Worm (Caenorhabditis elegans) whole organism, young adult: ENCODE data around the gene txt-17.
"Not testable (repeated sequence)": the region's sequence is repeated elsewhere in the genome, so short reads cannot be mapped to it uniquely, and the experiment has no call there.

Source experiments
- B0261.1 ChIP-seq: sonication (generic microtip); optimal IDR thresholded peaks from 2 replicates; lab custom pipeline; 2016; ENCODE audit warnings: mild to moderate bottlenecking, missing genetic modification characterization, moderate library complexity, missing compliant biosample characterization
- F23B12.7 ChIP-seq: sonication (generic microtip); optimal IDR thresholded peaks from 2 replicates; lab custom pipeline; 2017; ENCODE audit warnings: missing genetic modification characterization, mild to moderate bottlenecking, missing compliant biosample characterization, antibody characterized with exemption, moderate library complexity; ENCODE audit not compliant: insufficient read depth
- F37B4.10 ChIP-seq: fragments of 200-800 bp; sonication (Bioruptor generic); IDR thresholded peaks from 2 replicates; pipeline ENCODE4 v1.3.6; 2022; ENCODE audit warnings: missing genetic modification characterization, missing compliant biosample characterization
- F39B2.1 ChIP-seq: fragments of 200-800 bp; sonication (Bioruptor generic); IDR thresholded peaks from 2 replicates; pipeline ENCODE4 v1.3.6; 2022; ENCODE audit warnings: missing genetic modification reagents, missing genetic modification characterization, missing compliant biosample characterization
- F52B5.7 ChIP-seq: sonication (generic microtip); optimal IDR thresholded peaks from 2 replicates; lab custom pipeline; 2016; ENCODE audit warnings: mild to moderate bottlenecking, missing genetic modification characterization, missing compliant biosample characterization
- F55B11.4 ChIP-seq: sonication (generic microtip); optimal IDR thresholded peaks from 2 replicates; lab custom pipeline; 2016; ENCODE audit warnings: missing compliant biosample characterization, missing genetic modification characterization, borderline replicate concordance; ENCODE audit not compliant: insufficient read depth
- F57A8.1 ChIP-seq: fragments of 200-800 bp; sonication (Bioruptor generic); optimal IDR thresholded peaks from 2 replicates; lab custom pipeline; 2018; ENCODE audit warnings: mild to moderate bottlenecking, missing genetic modification characterization, moderate library complexity, missing compliant biosample characterization
- K11D2.4 ChIP-seq: fragments of 200-800 bp; sonication (Bioruptor generic); IDR thresholded peaks from 2 replicates; pipeline ENCODE4 v1.3.6; 2022; ENCODE audit warnings: missing genetic modification reagents, missing genetic modification characterization, missing compliant biosample characterization
- T26A5.8 ChIP-seq: sonication (generic microtip); optimal IDR thresholded peaks from 2 replicates; lab custom pipeline; 2016; ENCODE audit warnings: missing genetic modification characterization, missing compliant biosample characterization
- Y53F4B.3 ChIP-seq: fragments of 200-800 bp; sonication (Bioruptor generic); IDR thresholded peaks from 2 replicates; pipeline ENCODE4 v1.3.6; 2022; ENCODE audit warnings: missing genetic modification reagents, missing genetic modification characterization, missing compliant biosample characterization
- akir-1 ChIP-seq: fragments of 200-800 bp; sonication (Bioruptor generic); optimal IDR thresholded peaks from 2 replicates; lab custom pipeline; 2018; ENCODE audit warnings: mild to moderate bottlenecking, missing genetic modification characterization, moderate library complexity, missing compliant biosample characterization
- atf-7 ChIP-seq: sonication (generic microtip); optimal IDR thresholded peaks from 2 replicates; lab custom pipeline; 2017; ENCODE audit warnings: mild to moderate bottlenecking, missing genetic modification characterization, missing compliant biosample characterization
- athp-1 ChIP-seq: sonication (generic microtip); optimal IDR thresholded peaks from 2 replicates; lab custom pipeline; 2017; ENCODE audit warnings: mild to moderate bottlenecking, missing genetic modification characterization, missing compliant biosample characterization
- attf-3 ChIP-seq: fragments of 200-800 bp; sonication (Bioruptor generic); conservative IDR thresholded peaks from 2 replicates; pipeline ENCODE4 v1.3.6; 2022; ENCODE audit warnings: missing genetic modification reagents, missing genetic modification characterization, missing compliant biosample characterization
- attf-5 ChIP-seq: fragments of 200-800 bp; sonication (Bioruptor generic); optimal IDR thresholded peaks from 2 replicates; lab custom pipeline; 2018; ENCODE audit warnings: mild to moderate bottlenecking, missing genetic modification characterization, missing compliant biosample characterization
- bed-2 ChIP-seq: fragments of 200-800 bp; sonication (Bioruptor generic); IDR thresholded peaks from 2 replicates; pipeline ENCODE4 v1.3.6; 2022; ENCODE audit warnings: missing genetic modification reagents, missing genetic modification characterization, missing compliant biosample characterization
- ccch-3 ChIP-seq: fragments of 200-800 bp; sonication (Bioruptor generic); optimal IDR thresholded peaks from 2 replicates; lab custom pipeline; 2018; ENCODE audit warnings: mild to moderate bottlenecking, missing genetic modification characterization, missing compliant biosample characterization
- cebp-2 ChIP-seq: fragments of 200-800 bp; sonication (Bioruptor generic); IDR thresholded peaks from 2 replicates; pipeline ENCODE4 v1.3.6; 2022; ENCODE audit warnings: missing genetic modification characterization, missing compliant biosample characterization
- egl-18 ChIP-seq: fragments of 200-800 bp; sonication (Bioruptor generic); IDR thresholded peaks from 2 replicates; pipeline ENCODE4 v1.3.6; 2022; ENCODE audit warnings: missing genetic modification reagents, missing genetic modification characterization, missing compliant biosample characterization
- gei-17 ChIP-seq: fragments of 200-800 bp; sonication (Bioruptor generic); optimal IDR thresholded peaks from 2 replicates; lab custom pipeline; 2018; ENCODE audit warnings: mild to moderate bottlenecking, missing genetic modification characterization, missing compliant biosample characterization
- hlh-12 ChIP-seq: sonication (generic microtip); optimal IDR thresholded peaks from 2 replicates; lab custom pipeline; 2016; ENCODE audit warnings: missing genetic modification characterization, missing compliant biosample characterization
- lag-1 ChIP-seq: fragments of 200-800 bp; sonication (Bioruptor generic); IDR thresholded peaks from 2 replicates; pipeline ENCODE4 v1.3.6; 2022; ENCODE audit warnings: missing genetic modification reagents, missing genetic modification characterization, missing compliant biosample characterization
- let-526 ChIP-seq: fragments of 200-800 bp; sonication (Bioruptor generic); IDR thresholded peaks from 2 replicates; pipeline ENCODE4 v1.3.6; 2022; ENCODE audit warnings: missing genetic modification reagents, missing genetic modification characterization, missing compliant biosample characterization
- lin-54 ChIP-seq: fragments of 200-800 bp; sonication (Bioruptor generic); optimal IDR thresholded peaks from 2 replicates; lab custom pipeline; 2018; ENCODE audit warnings: mild to moderate bottlenecking, missing genetic modification characterization, missing compliant biosample characterization
- lir-1 ChIP-seq: fragments of 200-800 bp; sonication (Bioruptor generic); conservative IDR thresholded peaks from 2 replicates; pipeline ENCODE4 v1.3.6; 2022; ENCODE audit warnings: missing genetic modification reagents, missing genetic modification characterization, missing compliant biosample characterization
- mes-4 ChIP-seq: sonication (generic microtip); optimal IDR thresholded peaks from 2 replicates; lab custom pipeline; 2016; ENCODE audit warnings: missing genotype, missing genetic modification characterization, missing compliant biosample characterization
- rcor-1 ChIP-seq: fragments of 200-800 bp; sonication (Bioruptor generic); IDR thresholded peaks from 2 replicates; pipeline ENCODE4 v1.3.6; 2022; ENCODE audit warnings: missing genetic modification reagents, missing genetic modification characterization, missing compliant biosample characterization
- rec-8 ChIP-seq, 2 experiments: sonication (generic microtip); optimal IDR thresholded peaks; 2 replicates each; lab custom pipeline; 2016; ENCODE audit warnings: mild to moderate bottlenecking in 2 of 2, missing genetic modification characterization in 2 of 2, missing genetic modification reagents in 2 of 2, missing genotype in 2 of 2, missing biosample characterization in 1 of 2, missing compliant biosample characterization in 1 of 2, moderate library complexity in 1 of 2
- snpc-4 ChIP-seq, 5 experiments: fragments of 150-350 bp in 1 of 5; sonication (generic microtip) in 4 of 5; optimal IDR thresholded peaks; 2 replicates each; lab custom pipeline; 2014 to 2018; ENCODE audit warnings: missing genetic modification characterization in 5 of 5, missing biosample characterization in 3 of 5, antibody characterized with exemption in 2 of 5, mild to moderate bottlenecking in 2 of 5, missing compliant biosample characterization in 2 of 5, missing genotype in 2 of 5, moderate library complexity in 2 of 5, missing genetic modification reagents in 1 of 5
- unc-130 ChIP-seq: sonication (generic microtip); optimal IDR thresholded peaks from 2 replicates; lab custom pipeline; 2016; ENCODE audit warnings: missing genetic modification reagents, missing genetic modification characterization, missing compliant biosample characterization
- xnd-1 ChIP-seq: sonication (generic microtip); optimal IDR thresholded peaks from 2 replicates; lab custom pipeline; 2016; ENCODE audit warnings: missing genotype, missing genetic modification reagents, missing genetic modification characterization, missing compliant biosample characterization
- ztf-25 ChIP-seq: fragments of 200-800 bp; sonication (Bioruptor generic); IDR thresholded peaks from 2 replicates; pipeline ENCODE4 v1.3.6; 2022; ENCODE audit warnings: missing genetic modification reagents, missing genetic modification characterization, missing compliant biosample characterization
- ztf-6 ChIP-seq: fragments of 200-800 bp; sonication (Bioruptor generic); IDR thresholded peaks from 2 replicates; pipeline ENCODE4 v1.3.6; 2022; ENCODE audit warnings: missing genetic modification reagents, missing genetic modification characterization, missing compliant biosample characterization

The txt-17 gene

DNA sequence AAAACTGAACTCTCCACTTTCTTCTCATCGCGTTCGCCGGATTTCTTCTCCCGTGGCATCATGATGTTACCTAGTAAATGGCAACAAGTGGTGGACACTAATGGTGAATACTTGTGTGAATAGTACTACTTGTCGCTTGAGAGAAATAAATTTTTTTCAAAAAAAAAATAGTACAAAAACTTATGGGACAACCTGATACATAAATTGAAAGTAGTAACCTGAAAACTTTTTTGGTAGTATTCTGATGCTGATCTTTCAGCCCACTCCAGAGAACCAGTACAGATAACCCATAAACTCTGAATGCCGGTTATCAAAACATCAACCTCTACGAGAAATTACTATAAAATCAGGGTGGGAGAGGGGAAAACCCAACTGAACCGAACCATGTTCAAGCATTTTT is 4.8 kb upstream of the txt-17 start, which contains the start of gene Y57E12AL.2:
Y57E12AL.2 (plus strand) TSS at position 301 of the 400 bp plus-strand sequence.
- TF ChIP-seq F55B11.4 (tag; lab: Kevin White, UChicago); F37B4.10; bed-2 (GFP tag; lab: Robert Waterston, UW): not testable (repeated sequence)

- TF ChIP-seq lir-1 = no peak
- TF ChIP-seq K11D2.4 (GFP tag; lab: Robert Waterston, UW) = no peak
- no peak for TF ChIP-seq ztf-6 (GFP tag; lab: Robert Waterston, UW)
- no peak for TF ChIP-seq F39B2.1 (GFP tag; lab: Robert Waterston, UW)
- no peak for TF ChIP-seq hlh-12 (tag; lab: Kevin White, UChicago)
- TF ChIP-seq F23B12.7 (tag; lab: Kevin White, UChicago) = no peak
- TF ChIP-seq gei-17 (GFP tag; lab: Kevin White, UChicago) = no peak
- TF ChIP-seq xnd-1 (tag; lab: Kevin White, UChicago) = no peak
- no peak for TF ChIP-seq rec-8 (tag; optimal IDR thresholded peaks at IDR 0.05; lab: Kevin White, UChicago)
- no peak for TF ChIP-seq F57A8.1 (GFP tag; lab: Kevin White, UChicago)
- no peak for TF ChIP-seq F37B4.10
- TF ChIP-seq, all 124 proteins: peak for 0
Measured at ce11 chrV:7054598-7054997, 1.6 kb upstream of the txt-17 start, which contains the start of gene spig-8. spig-8 (plus strand) TSS chrV:7054898.

ce11 chrV:7051133-7051765 is 1.8 kb downstream of the txt-17 start, which contains the start of the genes tofu-2 and spig-1:
tofu-2 (minus strand) TSS chrV:7051248.
spig-1 (plus strand) TSS chrV:7051715.
- TF ChIP-seq attf-3 (peak; percentile 86), egl-18 (GFP tag; lab: Robert Waterston, UW) (no peak), T26A5.8 (no peak), attf-5 (GFP tag; lab: Kevin White, UChicago) (no peak)
- TF ChIP-seq, all 124 proteins: peak for 1

DNA sequence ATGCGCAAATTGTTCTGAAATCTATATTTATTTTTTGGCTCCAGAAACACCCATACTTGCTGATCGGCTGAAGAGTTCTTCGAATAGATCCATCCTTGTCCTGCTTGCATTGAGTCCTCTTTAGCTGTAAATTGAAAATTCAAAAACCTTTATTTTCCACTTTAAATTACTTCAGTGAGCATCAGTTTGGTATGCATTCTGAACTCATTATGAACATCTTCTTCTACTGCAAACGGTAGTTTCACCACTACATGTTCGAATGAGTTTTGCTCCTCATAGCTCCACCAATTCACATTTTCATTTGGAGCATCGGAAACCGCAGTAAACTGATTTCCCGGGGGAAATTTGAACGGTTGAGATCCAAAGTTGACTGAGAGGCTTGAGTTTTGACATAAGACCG is 2.8 kb downstream of the txt-17 start:
- TF ChIP-seq let-526 (GFP tag; lab: Robert Waterston, UW) = no peak
- TF ChIP-seq ztf-25 (GFP tag; lab: Robert Waterston, UW) = no peak
- TF ChIP-seq lag-1 (GFP tag; lab: Robert Waterston, UW) = no peak
- TF ChIP-seq atf-7 (tag; lab: Kevin White, UChicago) = no peak
- TF ChIP-seq ccch-3 (GFP tag; lab: Kevin White, UChicago) = no peak
- no peak for TF ChIP-seq xnd-1 (tag; lab: Kevin White, UChicago)
- TF ChIP-seq hlh-12 (tag; lab: Kevin White, UChicago) = no peak
- no peak for TF ChIP-seq Y53F4B.3 (GFP tag; lab: Robert Waterston, UW)
- no peak for TF ChIP-seq lin-54
- TF ChIP-seq cebp-2 (GFP tag; lab: Robert Waterston, UW) = no peak
- TF ChIP-seq snpc-4 (GFP tag; optimal IDR thresholded peaks at IDR 0.05; lab: Kevin White, UChicago) = no peak
- no peak for TF ChIP-seq snpc-4 (tag; optimal IDR thresholded peaks at IDR 0.05; lab: Kevin White, UChicago)
- TF ChIP-seq unc-130 (GFP tag; lab: Kevin White, UChicago) = no peak
- no peak for TF ChIP-seq attf-5 (GFP tag; lab: Kevin White, UChicago)
- no peak for TF ChIP-seq rcor-1 (GFP tag; lab: Robert Waterston, UW)
- no peak for TF ChIP-seq mes-4 (tag; lab: Kevin White, UChicago)
- TF ChIP-seq akir-1 (GFP tag; lab: Kevin White, UChicago) = no peak
- TF ChIP-seq F39B2.1 (GFP tag; lab: Robert Waterston, UW) = no peak
- TF ChIP-seq F52B5.7 (tag; lab: Kevin White, UChicago) = no peak
- no peak for TF ChIP-seq B0261.1 (tag; lab: Kevin White, UChicago)
- no peak for TF ChIP-seq athp-1
- TF ChIP-seq, all 124 proteins: peak for 0
